Worm (Caenorhabditis elegans) whole organism, midembryonic: ENCODE results near the gene acy-3.

ENCODE experiments used
- T22C8.4 ChIP-seq: fragments of 200-800 bp; sonication (Bioruptor generic); IDR thresholded peaks from 2 replicates; pipeline ENCODE4 v1.3.6; 2022; ENCODE audit warnings: missing genetic modification characterization, missing compliant biosample characterization
- cog-1 ChIP-seq: sonication (generic microtip); optimal IDR thresholded peaks from 2 replicates; lab custom pipeline; 2016; ENCODE audit warnings: missing genetic modification characterization, missing compliant biosample characterization
- flt-1 ChIP-seq: fragments of 200-800 bp; sonication (Bioruptor generic); IDR thresholded peaks from 2 replicates; pipeline ENCODE4 v1.3.6; 2022; ENCODE audit warnings: missing genetic modification characterization, missing compliant biosample characterization
- klf-2 ChIP-seq: fragments of 200-800 bp; sonication (Bioruptor generic); conservative IDR thresholded peaks from 2 replicates; pipeline ENCODE4 v1.3.6; 2022; ENCODE audit warnings: missing genetic modification reagents, missing genetic modification characterization, missing compliant biosample characterization
- med-1 ChIP-seq: sonication (generic microtip); optimal IDR thresholded peaks from 2 replicates; lab custom pipeline; 2017; ENCODE audit warnings: missing genetic modification characterization, mild to moderate bottlenecking, missing compliant biosample characterization, antibody characterized with exemption, missing genetic modification reagents; ENCODE audit not compliant: insufficient read depth
- ref-1 ChIP-seq: fragments of 200-800 bp; sonication (Bioruptor generic); conservative IDR thresholded peaks from 2 replicates; pipeline ENCODE4 v1.3.6; 2022; ENCODE audit warnings: missing genetic modification reagents, missing genetic modification characterization, missing compliant biosample characterization
- tab-1 ChIP-seq: fragments of 200-800 bp; sonication (Bioruptor generic); IDR thresholded peaks from 2 replicates; pipeline ENCODE4 v1.3.6; 2022; ENCODE audit warnings: missing genetic modification characterization, missing compliant biosample characterization
- ztf-23 ChIP-seq: fragments of 200-800 bp; sonication (Bioruptor generic); IDR thresholded peaks from 2 replicates; pipeline ENCODE4 v1.3.6; 2022; ENCODE audit warnings: missing genetic modification reagents, missing genetic modification characterization, missing compliant biosample characterization
- ztf-29 ChIP-seq: fragments of 200-800 bp; sonication (Bioruptor generic); IDR thresholded peaks from 2 replicates; pipeline ENCODE4 v1.3.6; 2022; ENCODE audit warnings: missing genetic modification reagents, missing genetic modification characterization, missing compliant biosample characterization

- no peak for TF ChIP-seq cog-1 (tag; lab: Kevin White, UChicago)
- TF ChIP-seq ref-1 (GFP tag; lab: Robert Waterston, UW): no peak
- TF ChIP-seq med-1 (GFP tag; lab: Kevin White, UChicago): no peak
- TF ChIP-seq T22C8.4: no peak
- no peak for TF ChIP-seq tab-1 (GFP tag; lab: Robert Waterston, UW)
- TF ChIP-seq ztf-29: no peak
- no peak for TF ChIP-seq ztf-23 (GFP tag; lab: Robert Waterston, UW)
- no peak for TF ChIP-seq klf-2 (GFP tag; lab: Robert Waterston, UW)
- TF ChIP-seq flt-1 (GFP tag; lab: Robert Waterston, UW): no peak
Measured at ce11 chrIII:3807590-3807989, 21.3 kb upstream of the acy-3 start.
